Worm (Caenorhabditis elegans) whole organism, L2 larva: Measurements from ENCODE around the gene aqp-2.
A peak's percentile ranks its signal among the peaks of the same experiment; 100 is the strongest.

Experiments
- C34F6.9 ChIP-seq: fragments of 150-350 bp; optimal IDR thresholded peaks from 2 replicates; lab custom pipeline; 2014; ENCODE audit warnings: missing biosample characterization, missing genetic modification characterization
- R02D3.7 ChIP-seq: fragments of 150-350 bp; optimal IDR thresholded peaks from 2 replicates; lab custom pipeline; 2014; ENCODE audit warnings: missing biosample characterization, missing genetic modification characterization
- Y55F3AM.14 ChIP-seq: fragments of 200-800 bp; sonication (Bioruptor generic); optimal IDR thresholded peaks from 2 replicates; lab custom pipeline; 2018; ENCODE audit warnings: mild to moderate bottlenecking, missing genetic modification characterization, missing compliant biosample characterization
- ZK546.5 ChIP-seq: sonication (generic microtip); optimal IDR thresholded peaks from 2 replicates; lab custom pipeline; 2017; ENCODE audit warnings: missing biosample characterization, missing genetic modification characterization
- ama-1 ChIP-seq: fragments of 150-350 bp; optimal IDR thresholded peaks from 2 replicates; lab custom pipeline; 2018; ENCODE audit warnings: inconsistent platforms
- blmp-1 ChIP-seq: sonication (generic microtip); optimal IDR thresholded peaks from 2 replicates; lab custom pipeline; 2017; ENCODE audit warnings: missing genetic modification characterization, mild to moderate bottlenecking, missing compliant biosample characterization, antibody characterized with exemption, moderate library complexity; ENCODE audit not compliant: insufficient read depth
- ceh-16 ChIP-seq: fragments of 150-350 bp; optimal IDR thresholded peaks from 2 replicates; lab custom pipeline; 2014; ENCODE audit warnings: missing biosample characterization, missing genetic modification characterization
- crh-2 ChIP-seq: sonication (generic microtip); optimal IDR thresholded peaks from 2 replicates; lab custom pipeline; 2017; ENCODE audit warnings: missing biosample characterization, missing genetic modification characterization
- egl-27 ChIP-seq: sonication (generic microtip); optimal IDR thresholded peaks from 3 replicates; lab custom pipeline; 2017; ENCODE audit warnings: missing biosample characterization, missing genetic modification reagents, missing genetic modification characterization
- elt-1 ChIP-seq: fragments of 150-350 bp; optimal IDR thresholded peaks from 2 replicates; lab custom pipeline; 2014; ENCODE audit warnings: missing biosample characterization, missing genetic modification characterization
- gmeb-1 ChIP-seq: fragments of 150-350 bp; optimal IDR thresholded peaks from 2 replicates; lab custom pipeline; 2014; ENCODE audit warnings: missing biosample characterization, missing genetic modification characterization
- lin-13 ChIP-seq: fragments of 150-350 bp; optimal IDR thresholded peaks from 2 replicates; lab custom pipeline; 2014; ENCODE audit warnings: missing biosample characterization, missing genetic modification reagents, missing genetic modification characterization
- lsy-2 ChIP-seq, 2 experiments: fragments of 150-350 bp in 1 of 2; sonication (generic microtip) in 1 of 2; optimal IDR thresholded peaks; 2 replicates each; lab custom pipeline; 2014 to 2017; ENCODE audit warnings: missing biosample characterization in 2 of 2, missing genetic modification characterization in 2 of 2
- mab-5 ChIP-seq: fragments of 150-350 bp; optimal IDR thresholded peaks from 2 replicates; lab custom pipeline; 2014; ENCODE audit warnings: missing biosample characterization, missing genetic modification characterization
- mbf-1 ChIP-seq: sonication (generic microtip); optimal IDR thresholded peaks from 2 replicates; lab custom pipeline; 2017; ENCODE audit warnings: missing biosample characterization, missing genetic modification characterization
- mdl-1 ChIP-seq, 2 experiments: fragments of 150-350 bp in 1 of 2; sonication (generic microtip) in 1 of 2; optimal IDR thresholded peaks; 2 replicates each; lab custom pipeline; 2017; ENCODE audit warnings: missing biosample characterization in 2 of 2, missing genetic modification characterization in 2 of 2
- nhr-10 ChIP-seq: sonication (generic microtip); optimal IDR thresholded peaks from 2 replicates; lab custom pipeline; 2017; ENCODE audit warnings: missing biosample characterization, missing genetic modification characterization
- nhr-11 ChIP-seq: fragments of 150-350 bp; optimal IDR thresholded peaks from 2 replicates; lab custom pipeline; 2014; ENCODE audit warnings: missing biosample characterization, missing genetic modification characterization
- nhr-12 ChIP-seq: fragments of 150-350 bp; optimal IDR thresholded peaks from 2 replicates; lab custom pipeline; 2014; ENCODE audit warnings: missing biosample characterization, missing genetic modification characterization
- nhr-129 ChIP-seq: fragments of 150-350 bp; optimal IDR thresholded peaks from 2 replicates; lab custom pipeline; 2014; ENCODE audit warnings: missing biosample characterization, missing genetic modification characterization
- nhr-21 ChIP-seq: fragments of 150-350 bp; optimal IDR thresholded peaks from 2 replicates; lab custom pipeline; 2014; ENCODE audit warnings: missing biosample characterization, missing genetic modification characterization
- nhr-23 ChIP-seq: fragments of 150-350 bp; optimal IDR thresholded peaks from 2 replicates; lab custom pipeline; 2014; ENCODE audit warnings: missing biosample characterization, missing genetic modification reagents, missing genetic modification characterization
- nhr-237 ChIP-seq: fragments of 150-350 bp; optimal IDR thresholded peaks from 2 replicates; lab custom pipeline; 2014; ENCODE audit warnings: missing biosample characterization, missing genetic modification characterization
- nhr-25 ChIP-seq: fragments of 150-350 bp; sonication (generic microtip); optimal IDR thresholded peaks from 3 replicates; lab custom pipeline; 2014; ENCODE audit warnings: missing biosample characterization, missing genetic modification characterization
- nhr-6 ChIP-seq: fragments of 150-350 bp; optimal IDR thresholded peaks from 2 replicates; lab custom pipeline; 2014; ENCODE audit warnings: missing biosample characterization, missing genetic modification characterization
- nhr-77 ChIP-seq: fragments of 150-350 bp; optimal IDR thresholded peaks from 2 replicates; lab custom pipeline; 2014; ENCODE audit warnings: missing biosample characterization, missing genetic modification characterization
- peb-1 ChIP-seq: fragments of 150-350 bp; optimal IDR thresholded peaks from 2 replicates; lab custom pipeline; 2014; ENCODE audit warnings: missing biosample characterization, missing genetic modification characterization
- sem-4 ChIP-seq: fragments of 150-350 bp; optimal IDR thresholded peaks from 2 replicates; lab custom pipeline; 2014; ENCODE audit warnings: missing biosample characterization, missing genetic modification reagents, missing genetic modification characterization
- skn-1 ChIP-seq: sonication (generic microtip); optimal IDR thresholded peaks from 2 replicates; lab custom pipeline; 2017; ENCODE audit warnings: missing biosample characterization, missing genetic modification characterization
- sma-3 ChIP-seq: sonication (generic microtip); optimal IDR thresholded peaks from 2 replicates; lab custom pipeline; 2016; ENCODE audit warnings: missing genetic modification reagents, missing genetic modification characterization, missing compliant biosample characterization
- sma-9 ChIP-seq, 2 experiments: fragments of 150-350 bp in 1 of 2; sonication (generic microtip) in 1 of 2; optimal IDR thresholded peaks; 2 replicates each; lab custom pipeline; 2014 to 2016; ENCODE audit warnings: missing genetic modification characterization in 2 of 2, mild to moderate bottlenecking in 1 of 2, missing biosample characterization in 1 of 2, missing compliant biosample characterization in 1 of 2, missing genetic modification reagents in 1 of 2, moderate library complexity in 1 of 2
- snpc-4 ChIP-seq: fragments of 150-350 bp; optimal IDR thresholded peaks from 2 replicates; lab custom pipeline; 2014; ENCODE audit warnings: missing biosample characterization, missing genetic modification characterization
- unc-55 ChIP-seq: fragments of 150-350 bp; sonication (generic microtip); optimal IDR thresholded peaks from 3 replicates; lab custom pipeline; 2014; ENCODE audit warnings: missing biosample characterization, missing genetic modification reagents, missing genetic modification characterization
- unc-62 ChIP-seq: fragments of 150-350 bp; optimal IDR thresholded peaks from 2 replicates; lab custom pipeline; 2014; ENCODE audit warnings: missing biosample characterization, missing genetic modification reagents, missing genetic modification characterization
- ztf-1 ChIP-seq: fragments of 200-800 bp; sonication (Bioruptor generic); conservative IDR thresholded peaks from 2 replicates; pipeline ENCODE4 v1.3.6; 2022; ENCODE audit warnings: missing genetic modification characterization, missing compliant biosample characterization
- ztf-11 ChIP-seq: sonication (generic microtip); optimal IDR thresholded peaks from 2 replicates; lab custom pipeline; 2017; ENCODE audit warnings: missing biosample characterization, missing genetic modification characterization

The aqp-2 gene

ce11 chrII:9261403-9261802, 378 bp downstream of the aqp-2 start:
- TF ChIP-seq nhr-23: no peak
- TF ChIP-seq crh-2: no peak
- TF ChIP-seq R02D3.7 (tag; lab: Kevin White, UChicago): no peak
- no peak for TF ChIP-seq gmeb-1
- TF ChIP-seq sem-4 (tag; lab: Kevin White, UChicago): no peak
- TF ChIP-seq ama-1 (lab: Kevin White, UChicago): no peak
- no peak for TF ChIP-seq Y55F3AM.14 (GFP tag; lab: Kevin White, UChicago)
- no peak for TF ChIP-seq elt-1 (tag; lab: Kevin White, UChicago)
- no peak for TF ChIP-seq lsy-2 (tag; optimal IDR thresholded peaks at IDR 0.05; lab: Kevin White, UChicago)
- TF ChIP-seq egl-27 (tag; lab: Kevin White, UChicago): no peak
- TF ChIP-seq ztf-1 (GFP tag; lab: Robert Waterston, UW): no peak
- TF ChIP-seq peb-1 (tag; lab: Kevin White, UChicago): no peak
- TF ChIP-seq unc-55: no peak
- TF ChIP-seq lin-13 (GFP tag; lab: Kevin White, UChicago): no peak
- no peak for TF ChIP-seq mab-5 (tag; lab: Kevin White, UChicago)
- no peak for TF ChIP-seq nhr-10
- TF ChIP-seq ZK546.5 (tag; lab: Kevin White, UChicago): no peak

- peak; percentile 1 for TF ChIP-seq C34F6.9 (tag; lab: Kevin White, UChicago)
- TF ChIP-seq blmp-1: peak; percentile 36
- TF ChIP-seq snpc-4 (tag; lab: Kevin White, UChicago): no peak
- peak; percentile 51 for TF ChIP-seq nhr-129 (tag; lab: Kevin White, UChicago)
- TF ChIP-seq sma-9 (GFP tag; optimal IDR thresholded peaks at IDR 0.05; lab: Kevin White, UChicago): peak; percentile 16
- TF ChIP-seq sma-9 (tag; optimal IDR thresholded peaks at IDR 0.05; lab: Kevin White, UChicago): no peak
- peak; percentile 28 for TF ChIP-seq nhr-25 (tag; lab: Kevin White, UChicago)
- no peak for TF ChIP-seq ZK546.5 (tag; lab: Kevin White, UChicago)
Measured at ce11 chrII:9260026-9260425, 1.8 kb downstream of the aqp-2 start.

- TF ChIP-seq unc-62 (GFP tag; lab: Kevin White, UChicago): no peak
- TF ChIP-seq C34F6.9 (tag; lab: Kevin White, UChicago): no peak
- TF ChIP-seq nhr-21: no peak
- TF ChIP-seq snpc-4 (tag; lab: Kevin White, UChicago): no peak
- no peak for TF ChIP-seq sma-3
- no peak for TF ChIP-seq nhr-77
- TF ChIP-seq mab-5 (tag; lab: Kevin White, UChicago): no peak
- TF ChIP-seq R02D3.7 (tag; lab: Kevin White, UChicago): no peak
- TF ChIP-seq nhr-23: no peak
- no peak for TF ChIP-seq mbf-1 (tag; lab: Kevin White, UChicago)
- no peak for TF ChIP-seq gmeb-1
- no peak for TF ChIP-seq nhr-10
- TF ChIP-seq, all 48 proteins: peak for 0
Measured at ce11 chrII:9258566-9258965, 3.2 kb downstream of the aqp-2 start.

ce11 chrII:9258034-9258556, 3.7 kb downstream of the aqp-2 start:
- TF ChIP-seq sem-4 (tag; lab: Kevin White, UChicago): no peak
- no peak for TF ChIP-seq Y55F3AM.14 (GFP tag; lab: Kevin White, UChicago)
- no peak for TF ChIP-seq ztf-11 (tag; lab: Kevin White, UChicago)

ce11 chrII:9254187-9254586, 7.6 kb downstream of the aqp-2 start, which contains the start of gene nlp-82:
TSS of gene nlp-82 (minus strand) at chrII:9254287.
- TF ChIP-seq nhr-6 (tag; lab: Kevin White, UChicago): no peak
- TF ChIP-seq unc-55: no peak
- TF ChIP-seq sma-9 (GFP tag; optimal IDR thresholded peaks at IDR 0.05; lab: Kevin White, UChicago): no peak
- no peak for TF ChIP-seq sma-9 (tag; optimal IDR thresholded peaks at IDR 0.05; lab: Kevin White, UChicago)
- no peak for TF ChIP-seq nhr-25 (tag; lab: Kevin White, UChicago)
- no peak for TF ChIP-seq nhr-12
- no peak for TF ChIP-seq nhr-237 (tag; lab: Kevin White, UChicago)
- no peak for TF ChIP-seq ceh-16 (tag; lab: Kevin White, UChicago)
- TF ChIP-seq nhr-11 (tag; lab: Kevin White, UChicago): no peak
- TF ChIP-seq ama-1 (lab: Kevin White, UChicago): no peak
- no peak for TF ChIP-seq mdl-1 (tag; optimal IDR thresholded peaks at IDR 0.05; lab: Kevin White, UChicago)
- no peak for TF ChIP-seq mab-5 (tag; lab: Kevin White, UChicago)
- TF ChIP-seq skn-1 (tag; lab: Kevin White, UChicago): no peak
- no peak for TF ChIP-seq elt-1 (tag; lab: Kevin White, UChicago)
